Worm (Caenorhabditis elegans) whole organism, young adult: ENCODE results near the gene B0001.3.

Experiments used
- B0019.2 ChIP-seq: fragments of 200-800 bp; sonication (Bioruptor generic); conservative IDR thresholded peaks from 2 replicates; pipeline ENCODE4 v1.3.6; 2022; ENCODE audit warnings: missing genetic modification reagents, missing genetic modification characterization, missing compliant biosample characterization
- B0261.1 ChIP-seq: sonication (generic microtip); optimal IDR thresholded peaks from 2 replicates; lab custom pipeline; 2016; ENCODE audit warnings: mild to moderate bottlenecking, missing genetic modification characterization, moderate library complexity, missing compliant biosample characterization
- F37B4.10 ChIP-seq: fragments of 200-800 bp; sonication (Bioruptor generic); IDR thresholded peaks from 2 replicates; pipeline ENCODE4 v1.3.6; 2022; ENCODE audit warnings: missing genetic modification characterization, missing compliant biosample characterization
- F39B2.1 ChIP-seq: fragments of 200-800 bp; sonication (Bioruptor generic); IDR thresholded peaks from 2 replicates; pipeline ENCODE4 v1.3.6; 2022; ENCODE audit warnings: missing genetic modification reagents, missing genetic modification characterization, missing compliant biosample characterization
- F49E8.2 ChIP-seq: sonication (generic microtip); optimal IDR thresholded peaks from 3 replicates; lab custom pipeline; 2017; ENCODE audit warnings: missing genetic modification characterization, mild to moderate bottlenecking, missing compliant biosample characterization, antibody characterized with exemption, moderate library complexity; ENCODE audit not compliant: insufficient read depth
- F52B5.7 ChIP-seq: sonication (generic microtip); optimal IDR thresholded peaks from 2 replicates; lab custom pipeline; 2016; ENCODE audit warnings: mild to moderate bottlenecking, missing genetic modification characterization, missing compliant biosample characterization
- F57A8.1 ChIP-seq: fragments of 200-800 bp; sonication (Bioruptor generic); optimal IDR thresholded peaks from 2 replicates; lab custom pipeline; 2018; ENCODE audit warnings: mild to moderate bottlenecking, missing genetic modification characterization, moderate library complexity, missing compliant biosample characterization
- K12H6.12 ChIP-seq: fragments of 200-800 bp; sonication (Bioruptor generic); optimal IDR thresholded peaks from 2 replicates; lab custom pipeline; 2018; ENCODE audit warnings: mild to moderate bottlenecking, missing genetic modification characterization, missing compliant biosample characterization
- Y56A3A.18 ChIP-seq: fragments of 200-800 bp; sonication (Bioruptor generic); IDR thresholded peaks from 2 replicates; pipeline ENCODE4 v1.3.6; 2022; ENCODE audit warnings: missing genetic modification reagents, missing genetic modification characterization, missing compliant biosample characterization
- ZK185.1 ChIP-seq: sonication (generic microtip); optimal IDR thresholded peaks from 2 replicates; lab custom pipeline; 2016; ENCODE audit warnings: mild to moderate bottlenecking, missing genetic modification characterization, missing compliant biosample characterization; ENCODE audit not compliant: poor library complexity, severe bottlenecking
- ama-1 ChIP-seq, 3 experiments: fragments of 150-350 bp in 1 of 3; sonication (generic microtip) in 2 of 3; optimal IDR thresholded peaks; 2 replicates each; lab custom pipeline; 2014 to 2018; ENCODE audit warnings: missing biosample characterization in 2 of 3, missing genetic modification characterization in 2 of 3, missing genetic modification reagents in 2 of 3
- aptf-2 ChIP-seq: fragments of 200-800 bp; sonication (Bioruptor generic); conservative IDR thresholded peaks from 2 replicates; pipeline ENCODE4 v1.3.6; 2022; ENCODE audit warnings: missing genetic modification reagents, missing genetic modification characterization, missing compliant biosample characterization
- attf-3 ChIP-seq: fragments of 200-800 bp; sonication (Bioruptor generic); conservative IDR thresholded peaks from 2 replicates; pipeline ENCODE4 v1.3.6; 2022; ENCODE audit warnings: missing genetic modification reagents, missing genetic modification characterization, missing compliant biosample characterization
- bed-1 ChIP-seq: fragments of 200-800 bp; sonication (Bioruptor generic); IDR thresholded peaks from 2 replicates; pipeline ENCODE4 v1.3.6; 2022; ENCODE audit warnings: missing genetic modification reagents, missing genetic modification characterization, missing compliant biosample characterization
- cebp-2 ChIP-seq: fragments of 200-800 bp; sonication (Bioruptor generic); IDR thresholded peaks from 2 replicates; pipeline ENCODE4 v1.3.6; 2022; ENCODE audit warnings: missing genetic modification characterization, missing compliant biosample characterization
- ceh-100 ChIP-seq: fragments of 200-800 bp; sonication (Bioruptor generic); IDR thresholded peaks from 2 replicates; pipeline ENCODE4 v1.3.6; 2022; ENCODE audit warnings: missing genetic modification reagents, missing genetic modification characterization, missing compliant biosample characterization
- ceh-91 ChIP-seq: fragments of 200-800 bp; sonication (Bioruptor generic); IDR thresholded peaks from 2 replicates; pipeline ENCODE4 v1.3.6; 2022; ENCODE audit warnings: missing genetic modification reagents, missing genetic modification characterization, missing compliant biosample characterization
- die-1 ChIP-seq: sonication (generic microtip); optimal IDR thresholded peaks from 2 replicates; lab custom pipeline; 2016; ENCODE audit warnings: missing genotype, mild to moderate bottlenecking, missing genetic modification characterization, missing compliant biosample characterization
- dox-1 ChIP-seq: fragments of 200-800 bp; sonication (Bioruptor generic); IDR thresholded peaks from 2 replicates; pipeline ENCODE4 v1.3.6; 2022; ENCODE audit warnings: missing genetic modification reagents, missing genetic modification characterization, missing compliant biosample characterization
- dpff-1 ChIP-seq: sonication (generic microtip); optimal IDR thresholded peaks from 2 replicates; lab custom pipeline; 2017; ENCODE audit warnings: mild to moderate bottlenecking, missing genetic modification characterization, missing compliant biosample characterization
- dpl-1 ChIP-seq: fragments of 150-350 bp; optimal IDR thresholded peaks from 2 replicates; lab custom pipeline; 2014; ENCODE audit warnings: missing biosample characterization, missing genetic modification reagents, missing genetic modification characterization
- egl-18 ChIP-seq: fragments of 200-800 bp; sonication (Bioruptor generic); IDR thresholded peaks from 2 replicates; pipeline ENCODE4 v1.3.6; 2022; ENCODE audit warnings: missing genetic modification reagents, missing genetic modification characterization, missing compliant biosample characterization
- egl-44 ChIP-seq: fragments of 200-800 bp; sonication (Bioruptor generic); IDR thresholded peaks from 2 replicates; pipeline ENCODE4 v1.3.6; 2022; ENCODE audit warnings: missing genetic modification reagents, missing genetic modification characterization, missing compliant biosample characterization
- egrh-3 ChIP-seq: fragments of 200-800 bp; sonication (Bioruptor generic); IDR thresholded peaks from 2 replicates; pipeline ENCODE4 v1.3.6; 2022; ENCODE audit warnings: missing genetic modification reagents, missing genetic modification characterization, missing compliant biosample characterization
- ekl-4 ChIP-seq: fragments of 200-800 bp; sonication (Bioruptor generic); IDR thresholded peaks from 2 replicates; pipeline ENCODE4 v1.3.6; 2022; ENCODE audit warnings: missing genetic modification reagents, missing genetic modification characterization, missing compliant biosample characterization
- him-1 ChIP-seq: sonication (generic microtip); optimal IDR thresholded peaks from 2 replicates; lab custom pipeline; 2016; ENCODE audit warnings: missing genotype, missing genetic modification reagents, missing genetic modification characterization, missing compliant biosample characterization
- hsf-1 ChIP-seq: fragments of 200-800 bp; sonication (Bioruptor generic); IDR thresholded peaks from 2 replicates; pipeline ENCODE4 v1.3.6; 2022; ENCODE audit warnings: missing genetic modification reagents, missing genetic modification characterization, missing compliant biosample characterization
- lag-1 ChIP-seq: fragments of 200-800 bp; sonication (Bioruptor generic); IDR thresholded peaks from 2 replicates; pipeline ENCODE4 v1.3.6; 2022; ENCODE audit warnings: missing genetic modification reagents, missing genetic modification characterization, missing compliant biosample characterization
- let-607 ChIP-seq, 2 experiments: fragments of 200-800 bp in 1 of 2; sonication (Bioruptor generic) in 1 of 2; sonication (generic microtip) in 1 of 2; optimal IDR thresholded peaks; 2 replicates each; lab custom pipeline; 2016 to 2018; ENCODE audit warnings: mild to moderate bottlenecking in 2 of 2, missing compliant biosample characterization in 2 of 2, missing genetic modification characterization in 2 of 2, moderate library complexity in 2 of 2, missing genotype in 1 of 2
- lin-26 ChIP-seq: fragments of 200-800 bp; sonication (Bioruptor generic); IDR thresholded peaks from 2 replicates; pipeline ENCODE4 v1.3.6; 2022; ENCODE audit warnings: missing genetic modification reagents, missing genetic modification characterization, missing compliant biosample characterization
- madf-10 ChIP-seq: sonication (generic microtip); optimal IDR thresholded peaks from 2 replicates; lab custom pipeline; 2016; ENCODE audit warnings: mild to moderate bottlenecking, missing genetic modification characterization, missing compliant biosample characterization
- madf-6 ChIP-seq: fragments of 200-800 bp; sonication (Bioruptor generic); IDR thresholded peaks from 2 replicates; pipeline ENCODE4 v1.3.6; 2022; ENCODE audit warnings: missing genetic modification reagents, missing genetic modification characterization, missing compliant biosample characterization
- madf-8 ChIP-seq: fragments of 200-800 bp; sonication (Bioruptor generic); conservative IDR thresholded peaks from 2 replicates; pipeline ENCODE4 v1.3.6; 2022; ENCODE audit warnings: missing genetic modification reagents, missing genetic modification characterization, missing compliant biosample characterization
- nfya-1 ChIP-seq: sonication (generic microtip); optimal IDR thresholded peaks from 2 replicates; lab custom pipeline; 2017; ENCODE audit warnings: antibody characterized with exemption, missing compliant biosample characterization, missing genetic modification characterization, borderline replicate concordance; ENCODE audit not compliant: insufficient read depth
- nhr-179 ChIP-seq: sonication (generic microtip); optimal IDR thresholded peaks from 2 replicates; lab custom pipeline; 2016; ENCODE audit warnings: mild to moderate bottlenecking, missing genetic modification characterization, missing compliant biosample characterization
- nhr-27 ChIP-seq: fragments of 200-800 bp; sonication (Bioruptor generic); optimal IDR thresholded peaks from 2 replicates; lab custom pipeline; 2018; ENCODE audit warnings: mild to moderate bottlenecking, missing genetic modification characterization, moderate library complexity, missing compliant biosample characterization
- rec-8 ChIP-seq, 2 experiments: sonication (generic microtip); optimal IDR thresholded peaks; 2 replicates each; lab custom pipeline; 2016; ENCODE audit warnings: mild to moderate bottlenecking in 2 of 2, missing genetic modification characterization in 2 of 2, missing genetic modification reagents in 2 of 2, missing genotype in 2 of 2, missing biosample characterization in 1 of 2, missing compliant biosample characterization in 1 of 2, moderate library complexity in 1 of 2
- snpc-1.3 ChIP-seq: sonication (generic microtip); optimal IDR thresholded peaks from 2 replicates; lab custom pipeline; 2017; ENCODE audit warnings: missing genetic modification characterization, mild to moderate bottlenecking, missing compliant biosample characterization, antibody characterized with exemption, moderate library complexity, missing genotype, missing genetic modification reagents; ENCODE audit not compliant: insufficient read depth
- tbp1 ChIP-seq: fragments of 200-800 bp; sonication (Bioruptor generic); optimal IDR thresholded peaks from 2 replicates; lab custom pipeline; 2018; ENCODE audit warnings: mild to moderate bottlenecking, missing genetic modification characterization, missing compliant biosample characterization
- tlf-1 ChIP-seq: fragments of 200-800 bp; sonication (Bioruptor generic); optimal IDR thresholded peaks from 2 replicates; lab custom pipeline; 2018; ENCODE audit warnings: mild to moderate bottlenecking, missing genetic modification characterization, missing compliant biosample characterization
- zfh-2 ChIP-seq: fragments of 200-800 bp; sonication (Bioruptor generic); conservative IDR thresholded peaks from 2 replicates; pipeline ENCODE4 v1.3.6; 2022; ENCODE audit warnings: missing genetic modification reagents, missing genetic modification characterization, missing compliant biosample characterization
- ztf-22 ChIP-seq: fragments of 200-800 bp; sonication (Bioruptor generic); optimal IDR thresholded peaks from 2 replicates; lab custom pipeline; 2018; ENCODE audit warnings: mild to moderate bottlenecking, missing genetic modification characterization, moderate library complexity, missing compliant biosample characterization
- ztf-28 ChIP-seq: fragments of 200-800 bp; sonication (Bioruptor generic); IDR thresholded peaks from 2 replicates; pipeline ENCODE4 v1.3.6; 2022; ENCODE audit warnings: missing genetic modification reagents, missing genetic modification characterization, missing compliant biosample characterization
- ztf-6 ChIP-seq: fragments of 200-800 bp; sonication (Bioruptor generic); IDR thresholded peaks from 2 replicates; pipeline ENCODE4 v1.3.6; 2022; ENCODE audit warnings: missing genetic modification reagents, missing genetic modification characterization, missing compliant biosample characterization

Gene B0001.3

ce11 chrIV:12126740-12127472, 18.6 kb downstream of the B0001.3 start (continued):
- TF ChIP-seq ceh-91 (GFP tag; lab: Robert Waterston, UW) (no peak), snpc-1.3 (tag; lab: Kevin White, UChicago) (no peak), F49E8.2 (tag; lab: Kevin White, UChicago) (peak; percentile 18), madf-6 (GFP tag; lab: Robert Waterston, UW) (peak; percentile 74), F39B2.1 (GFP tag; lab: Robert Waterston, UW) (no peak), nhr-179 (tag; lab: Kevin White, UChicago) (no peak), ceh-100 (no peak), cebp-2 (GFP tag; lab: Robert Waterston, UW) (no peak), ama-1 (optimal IDR thresholded peaks at IDR 0.05; lab: Kevin White, UChicago) (no peak), ama-1 (GFP tag; optimal IDR thresholded peaks at IDR 0.05; lab: Kevin White, UChicago) (no peak), lin-26 (GFP tag; lab: Robert Waterston, UW) (no peak), tbp1 (GFP tag; lab: Kevin White, UChicago) (no peak), Y56A3A.18 (GFP tag; lab: Robert Waterston, UW) (no peak), dpff-1 (tag; lab: Kevin White, UChicago) (no peak), dox-1 (GFP tag; lab: Robert Waterston, UW) (no peak), hsf-1 (no peak), rec-8 (tag; optimal IDR thresholded peaks at IDR 0.05; lab: Kevin White, UChicago) (no peak), zfh-2 (GFP tag; lab: Robert Waterston, UW) (no peak), ZK185.1 (no peak), B0261.1 (tag; lab: Kevin White, UChicago) (no peak), egl-44 (GFP tag; lab: Robert Waterston, UW) (no peak), F57A8.1 (GFP tag; lab: Kevin White, UChicago) (no peak), attf-3 (GFP tag; lab: Robert Waterston, UW) (no peak), him-1 (tag; lab: Kevin White, UChicago) (peak; percentile 30), ztf-22 (no peak), B0019.2 (GFP tag; lab: Robert Waterston, UW) (no peak)

DNA sequence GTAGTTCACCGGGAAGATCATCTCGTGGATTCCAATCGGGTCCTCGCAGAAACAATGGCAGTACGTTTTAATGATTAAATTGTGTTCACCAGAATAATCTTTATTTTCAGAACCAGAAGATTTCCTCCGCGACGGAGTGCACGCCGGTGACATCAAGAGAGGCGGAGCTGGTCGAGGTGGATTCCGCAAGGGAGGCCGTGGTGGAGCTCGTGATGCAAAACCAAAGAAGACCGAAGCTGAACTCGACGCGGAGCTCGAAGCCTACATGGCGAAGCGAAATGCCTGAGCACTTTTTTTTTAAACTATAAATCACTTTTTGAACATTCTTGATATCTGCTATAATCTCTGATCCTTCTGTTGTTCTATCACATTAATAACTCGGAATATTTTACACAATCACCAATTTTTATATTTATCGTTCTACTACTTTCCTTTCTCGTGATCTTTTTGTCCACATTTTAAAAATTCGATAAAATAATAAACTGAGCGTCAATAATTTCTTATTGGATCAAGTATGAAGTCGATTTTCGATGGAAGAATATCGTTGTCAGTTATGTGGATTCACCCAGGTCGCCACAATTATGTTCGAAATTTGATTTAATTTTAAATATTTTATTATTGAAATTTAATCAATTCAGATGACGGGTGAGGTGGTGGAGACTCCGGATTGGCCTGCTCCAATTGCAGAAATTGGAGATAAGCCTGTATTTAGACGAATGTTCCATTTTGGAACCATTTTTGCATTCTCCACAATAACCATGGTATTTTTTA, 21.0 kb downstream of the B0001.3 start, which contains the start of gene dhhc-6:
dhhc-6 (plus strand) TSS at position 639 of the 771 bp plus-strand sequence.
- TF ChIP-seq F52B5.7 (tag; lab: Kevin White, UChicago) (no peak), tlf-1 (no peak), aptf-2 (no peak), ztf-28 (no peak), F37B4.10 (GFP tag; lab: Robert Waterston, UW) (no peak), hsf-1 (0 out of 2 replicates have a peak, but pooled peaks have one; percentile 30), egrh-3 (GFP tag; lab: Robert Waterston, UW) (peak; percentile 56; the same call in 1 of the 2 replicates), egl-18 (GFP tag; lab: Robert Waterston, UW) (no peak), bed-1 (no peak), madf-8 (GFP tag; lab: Robert Waterston, UW) (no peak), K12H6.12 (tag; lab: Kevin White, UChicago) (no peak), madf-10 (no peak), dpff-1 (tag; lab: Kevin White, UChicago) (no peak), madf-6 (GFP tag; lab: Robert Waterston, UW) (peak; percentile 19; the same call in 1 of the 2 replicates), nhr-27 (tag; lab: Kevin White, UChicago) (no peak), ztf-6 (GFP tag; lab: Robert Waterston, UW) (no peak), die-1 (tag; lab: Kevin White, UChicago) (no peak), dpl-1 (GFP tag; lab: Kevin White, UChicago) (no peak), let-607 (tag; optimal IDR thresholded peaks at IDR 0.05; lab: Kevin White, UChicago) (no peak), lag-1 (GFP tag; lab: Robert Waterston, UW) (no peak), nfya-1 (tag; lab: Kevin White, UChicago) (no peak), ekl-4 (GFP tag; lab: Robert Waterston, UW) (0 out of 2 replicates have a peak, but pooled peaks have one; percentile 27)
